Fruit fly (Drosophila melanogaster): ENCODE results near the gene CG11151.

CG11151 gene

DNA sequence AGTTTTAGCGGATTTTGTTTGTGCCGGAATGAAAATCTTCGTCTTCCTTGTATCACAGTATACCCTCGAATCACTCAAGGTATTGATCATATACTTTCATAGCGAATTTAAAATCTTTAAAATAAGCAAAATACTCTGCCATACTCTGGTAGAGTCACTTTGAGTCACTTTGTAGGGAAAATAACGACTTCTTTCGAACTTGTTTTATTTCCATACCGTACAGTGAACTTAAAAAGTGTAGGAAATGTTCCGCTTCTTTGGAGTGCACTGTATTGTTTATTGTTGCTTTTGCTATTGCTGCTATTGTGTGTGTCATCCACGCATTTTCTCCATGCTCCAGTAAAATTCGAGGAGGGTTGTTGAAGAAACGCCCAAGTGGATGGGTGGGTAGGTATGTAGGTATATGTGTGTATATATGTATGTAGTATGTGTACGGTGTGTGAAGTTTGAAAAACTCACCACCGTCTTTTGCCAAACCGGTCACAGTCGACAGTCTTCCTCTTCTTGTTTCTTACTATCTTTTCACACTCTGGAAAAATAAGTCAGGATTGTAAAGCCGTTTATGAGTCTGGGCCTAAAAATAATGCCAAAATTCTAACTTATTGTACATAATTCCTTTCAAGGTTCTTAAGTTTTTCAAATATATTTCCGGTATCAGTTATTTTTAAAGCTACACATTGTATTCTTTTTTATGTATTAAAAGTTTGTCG, 49.6 kb downstream of the CG11151 start (continued):
- TF ChIP-seq hbn (GFP tag; IDR thresholded peaks at IDR 0.05; ENCODE audit: partially characterized antibody) (no peak), CG32532 (GFP tag; IDR thresholded peaks at IDR 0.05) (no peak), yki (optimal IDR thresholded peaks at IDR 0.05) (no peak), HLH4C (GFP tag; IDR thresholded peaks at IDR 0.05; ENCODE audit: partially characterized antibody) (no peak), kah (GFP tag; optimal IDR thresholded peaks at IDR 0.05) (no peak), C15 (GFP tag; IDR thresholded peaks at IDR 0.05) (no peak), ATbp (GFP tag; optimal IDR thresholded peaks at IDR 0.05) (peak; percentile 51), CG11456 (GFP tag; IDR thresholded peaks at IDR 0.05) (no peak), tx (GFP tag; optimal IDR thresholded peaks at IDR 0.05) (no peak), fd102C (GFP tag; optimal IDR thresholded peaks at IDR 0.05) (no peak), ash1 (GFP tag; optimal IDR thresholded peaks at IDR 0.05) (no peak), CG34224 (GFP tag; IDR thresholded peaks at IDR 0.05; ENCODE audit: partially characterized antibody) (no peak), CG1603 (tag; optimal IDR thresholded peaks at IDR 0.05) (peak; percentile 59), crc (GFP tag; optimal IDR thresholded peaks at IDR 0.05) (peak; percentile 2), Antp (GFP tag; optimal IDR thresholded peaks at IDR 0.05) (peak; percentile 30), CG17385 (GFP tag; optimal IDR thresholded peaks at IDR 0.05) (peak; percentile 60), CG17186 (GFP tag; optimal IDR thresholded peaks at IDR 0.05) (no peak), ERR (GFP tag; optimal IDR thresholded peaks at IDR 0.05) (no peak), CG14710 (tag; optimal IDR thresholded peaks at IDR 0.05) (peak; percentile 18), CG34376 (GFP tag; optimal IDR thresholded peaks at IDR 0.05) (no peak), CG11504 (tag; optimal IDR thresholded peaks at IDR 0.05) (peak; percentile 59), Blimp-1 (GFP tag; optimal IDR thresholded peaks at IDR 0.05) (peak; percentile 40), Ravus (GFP tag; IDR thresholded peaks at IDR 0.05) (no peak), CG10979 (tag; optimal IDR thresholded peaks at IDR 0.05) (peak; percentile 36), ase (GFP tag; IDR thresholded peaks at IDR 0.05) (no peak), D19B (GFP tag; optimal IDR thresholded peaks at IDR 0.05) (peak; percentile 29), HLH54F (GFP tag; optimal IDR thresholded peaks at IDR 0.05) (no peak), CG2120 (GFP tag; optimal IDR thresholded peaks at IDR 0.05) (peak; percentile 58), aop (GFP tag; IDR thresholded peaks at IDR 0.05) (no peak), unpg (GFP tag; optimal IDR thresholded peaks at IDR 0.05) (peak; percentile 40), gt (GFP tag; IDR thresholded peaks at IDR 0.05) (no peak), vfl (GFP tag; optimal IDR thresholded peaks at IDR 0.05) (no peak), Side (GFP tag; optimal IDR thresholded peaks at IDR 0.05) (peak; percentile 42), maf-S (GFP tag; optimal IDR thresholded peaks at IDR 0.05) (no peak), Atf-2 (GFP tag; optimal IDR thresholded peaks at IDR 0.05) (peak; percentile 9), CG9876 (GFP tag; optimal IDR thresholded peaks at IDR 0.05) (no peak), CG15073 (GFP tag; optimal IDR thresholded peaks at IDR 0.05) (no peak), phol (tag; optimal IDR thresholded peaks at IDR 0.05) (peak; percentile 36), ind (GFP tag; optimal IDR thresholded peaks at IDR 0.05) (peak; percentile 35), Rx (GFP tag; IDR thresholded peaks at IDR 0.05) (no peak), CG18476 (GFP tag; optimal IDR thresholded peaks at IDR 0.05) (no peak), CG5245 (GFP tag; optimal IDR thresholded peaks at IDR 0.05) (no peak), Drgx (GFP tag; IDR thresholded peaks at IDR 0.05) (no peak), Hand (GFP tag; optimal IDR thresholded peaks at IDR 0.05) (peak; percentile 11), Doc2 (GFP tag; IDR thresholded peaks at IDR 0.05) (no peak), CG17328 (GFP tag; IDR thresholded peaks at IDR 0.05) (no peak), Ets65A (GFP tag) (peak; percentile 89), cg (GFP tag; optimal IDR thresholded peaks at IDR 0.05) (peak; percentile 34), gsb-n (tag; optimal IDR thresholded peaks at IDR 0.05) (peak; percentile 50), schlank (tag; optimal IDR thresholded peaks at IDR 0.05) (no peak), gcm (GFP tag; optimal IDR thresholded peaks at IDR 0.05) (no peak)
